Worm (Caenorhabditis elegans) whole organism, early embryonic: ENCODE results near the gene T25E12.14.

Experiments used
- B0310.2 ChIP-seq: sonication (generic microtip); optimal IDR thresholded peaks from 2 replicates; lab custom pipeline; 2016; ENCODE audit warnings: mild to moderate bottlenecking, missing genetic modification characterization, missing compliant biosample characterization
- F13C5.2 ChIP-seq: sonication (generic microtip); optimal IDR thresholded peaks from 2 replicates; lab custom pipeline; 2017; ENCODE audit warnings: mild to moderate bottlenecking, missing genetic modification characterization, inconsistent platforms, missing compliant biosample characterization
- aly-1 ChIP-seq: sonication (generic microtip); optimal IDR thresholded peaks from 2 replicates; lab custom pipeline; 2016; ENCODE audit warnings: missing genetic modification characterization, missing compliant biosample characterization
- ama-1 ChIP-seq: fragments of 150-350 bp; optimal IDR thresholded peaks from 2 replicates; lab custom pipeline; 2014
- ceh-13 ChIP-seq: fragments of 200-800 bp; sonication (Bioruptor generic); optimal IDR thresholded peaks from 2 replicates; lab custom pipeline; 2018; ENCODE audit warnings: mild to moderate bottlenecking, missing genetic modification characterization, missing compliant biosample characterization
- ceh-36 ChIP-seq: sonication (generic microtip); optimal IDR thresholded peaks from 2 replicates; lab custom pipeline; 2016; ENCODE audit warnings: missing genetic modification characterization, inconsistent platforms, missing compliant biosample characterization
- ets-7 ChIP-seq: sonication (generic microtip); optimal IDR thresholded peaks from 2 replicates; lab custom pipeline; 2016; ENCODE audit warnings: missing genotype, missing genetic modification characterization, missing compliant biosample characterization
- flt-1 ChIP-seq: fragments of 200-800 bp; sonication (Bioruptor generic); IDR thresholded peaks from 2 replicates; pipeline ENCODE4 v1.3.6; 2022; ENCODE audit warnings: missing genetic modification characterization, missing compliant biosample characterization
- hmbx-1 ChIP-seq: sonication (generic microtip); optimal IDR thresholded peaks from 2 replicates; lab custom pipeline; 2016; ENCODE audit warnings: mild to moderate bottlenecking, missing genetic modification characterization, missing compliant biosample characterization
- hmg-4 ChIP-seq: fragments of 200-800 bp; sonication (Bioruptor generic); optimal IDR thresholded peaks from 2 replicates; lab custom pipeline; 2018; ENCODE audit warnings: mild to moderate bottlenecking, missing genetic modification characterization, missing compliant biosample characterization
- hnd-1 ChIP-seq: sonication (generic microtip); optimal IDR thresholded peaks from 2 replicates; lab custom pipeline; 2016; ENCODE audit warnings: missing genetic modification characterization, missing compliant biosample characterization
- pes-1 ChIP-seq: fragments of 200-800 bp; sonication (Bioruptor generic); IDR thresholded peaks from 2 replicates; pipeline ENCODE4 v1.3.6; 2022; ENCODE audit warnings: missing genetic modification reagents, missing genetic modification characterization, missing compliant biosample characterization
- scrt-1 ChIP-seq: fragments of 200-800 bp; sonication (Bioruptor generic); IDR thresholded peaks from 2 replicates; pipeline ENCODE4 v1.3.6; 2022; ENCODE audit warnings: missing genetic modification characterization, missing compliant biosample characterization
- sea-1 ChIP-seq: fragments of 200-800 bp; sonication (Bioruptor generic); conservative IDR thresholded peaks from 2 replicates; pipeline ENCODE4 v1.3.6; 2022; ENCODE audit warnings: missing genetic modification characterization, missing compliant biosample characterization
- tbx-11 ChIP-seq: fragments of 200-800 bp; sonication (Bioruptor generic); IDR thresholded peaks from 2 replicates; pipeline ENCODE4 v1.3.6; 2022; ENCODE audit warnings: missing genetic modification characterization, missing compliant biosample characterization
- tbx-37 ChIP-seq: fragments of 200-800 bp; sonication (Bioruptor generic); conservative IDR thresholded peaks from 2 replicates; pipeline ENCODE4 v1.3.6; 2022; ENCODE audit warnings: missing genetic modification reagents, missing genetic modification characterization, missing compliant biosample characterization
- tra-4 ChIP-seq: sonication (generic microtip); optimal IDR thresholded peaks from 2 replicates; lab custom pipeline; 2017; ENCODE audit warnings: missing genetic modification characterization, missing compliant biosample characterization

Gene T25E12.14

DNA sequence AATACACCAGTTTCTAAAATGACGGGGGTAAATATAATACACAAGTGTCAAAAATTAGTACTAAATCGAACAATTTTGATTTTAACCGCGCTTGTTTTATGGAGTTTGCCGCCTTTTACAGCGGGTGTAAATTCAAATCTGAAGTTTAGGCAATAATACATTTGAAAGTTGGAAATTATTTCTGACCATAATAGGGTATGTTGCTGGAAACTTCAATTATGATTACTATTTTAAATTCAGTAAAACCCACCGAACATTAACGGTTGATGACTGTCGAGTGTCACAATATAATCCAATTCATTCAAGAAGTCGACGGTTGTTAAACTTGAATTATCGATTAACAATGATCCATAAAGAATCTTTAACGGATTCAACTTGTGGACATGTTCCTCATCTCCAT, 13.2 kb upstream of the T25E12.14 start:
- TF ChIP-seq aly-1 (no peak), flt-1 (no peak), tbx-11 (no peak), B0310.2 (tag; lab: Kevin White, UChicago) (no peak), ceh-13 (GFP tag; lab: Kevin White, UChicago) (no peak), hmg-4 (GFP tag; lab: Kevin White, UChicago) (no peak), pes-1 (GFP tag; lab: Robert Waterston, UW) (no peak), tra-4 (tag; lab: Kevin White, UChicago) (no peak), F13C5.2 (tag; lab: Kevin White, UChicago) (no peak), sea-1 (no peak)

DNA sequence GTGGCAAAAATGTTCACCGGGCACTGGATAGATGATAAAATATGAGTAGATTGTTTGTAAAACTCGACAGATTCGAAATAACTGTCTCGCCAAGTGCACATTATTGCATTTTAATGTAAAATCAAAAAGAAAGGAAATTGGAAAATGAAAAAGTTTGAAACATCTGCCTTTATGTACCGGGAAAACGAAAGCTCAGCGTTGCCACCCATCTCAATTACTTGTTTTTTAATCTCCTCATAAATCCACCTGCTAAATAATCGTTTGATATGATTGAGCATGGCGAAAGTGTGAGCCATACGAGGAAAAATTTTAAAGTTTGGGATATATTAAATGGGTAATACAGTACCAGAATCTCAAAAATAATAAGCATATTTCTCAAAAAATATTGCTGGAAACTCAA, 10.4 kb upstream of the T25E12.14 start, which contains the start of gene srh-137:
srh-137 (minus strand) TSS at position 101 of the 400 bp plus-strand sequence.
- TF ChIP-seq ceh-36 (tag; lab: Kevin White, UChicago) (no peak), sea-1 (no peak), ceh-13 (GFP tag; lab: Kevin White, UChicago) (no peak), B0310.2 (tag; lab: Kevin White, UChicago) (no peak), tbx-11 (no peak), hmbx-1 (no peak), F13C5.2 (tag; lab: Kevin White, UChicago) (no peak), pes-1 (GFP tag; lab: Robert Waterston, UW) (no peak), flt-1 (no peak), ets-7 (no peak)

DNA sequence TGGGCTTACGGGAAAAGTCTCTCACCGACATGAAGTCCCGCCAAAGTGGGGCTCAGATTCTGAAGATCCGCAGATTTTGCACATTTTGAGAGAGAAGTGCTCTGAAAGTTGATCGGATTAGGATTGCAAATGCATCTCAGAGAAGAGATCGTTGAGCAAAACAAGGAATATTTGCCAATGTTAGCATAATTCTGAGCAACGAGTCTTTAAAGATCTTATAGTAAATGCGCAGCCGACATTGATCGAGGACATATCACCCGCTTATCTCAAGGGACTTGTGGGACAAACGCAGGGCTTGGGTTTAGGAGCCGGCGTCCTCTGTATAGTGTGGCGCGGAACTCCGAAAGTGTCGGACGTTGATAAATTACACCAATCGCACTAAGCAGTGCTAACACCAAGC, 3.3 kb upstream of the T25E12.14 start, which contains the start of gene nhr-112:
nhr-112 (minus strand) TSS at position 101 of the 400 bp plus-strand sequence.
- TF ChIP-seq F13C5.2 (tag; lab: Kevin White, UChicago) (no peak), B0310.2 (tag; lab: Kevin White, UChicago) (no peak), ets-7 (no peak), ceh-13 (GFP tag; lab: Kevin White, UChicago) (no peak), tra-4 (tag; lab: Kevin White, UChicago) (no peak), scrt-1 (no peak), hnd-1 (tag; lab: Kevin White, UChicago) (no peak)

DNA sequence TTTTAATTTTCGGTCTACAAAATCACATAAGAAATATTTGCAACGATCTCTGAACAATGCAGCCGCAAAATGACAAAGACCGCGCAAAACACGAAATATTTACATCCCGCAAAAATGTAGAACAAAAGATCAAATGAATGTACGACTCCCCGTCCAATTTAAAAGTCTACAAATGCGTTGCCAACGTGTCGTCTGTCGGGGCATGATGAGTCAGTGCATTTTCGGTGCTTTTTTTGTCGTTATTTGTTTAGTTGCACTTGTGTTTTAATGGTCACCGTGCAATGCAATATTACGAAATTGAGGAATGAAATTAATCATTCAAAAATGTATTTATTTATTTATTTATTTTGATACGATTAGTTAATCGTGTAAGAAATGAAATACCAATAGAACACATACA, 2.4 kb upstream of the T25E12.14 start:
- TF ChIP-seq B0310.2 (tag; lab: Kevin White, UChicago) (no peak), aly-1 (no peak), ceh-36 (tag; lab: Kevin White, UChicago) (no peak), hnd-1 (tag; lab: Kevin White, UChicago) (no peak), pes-1 (GFP tag; lab: Robert Waterston, UW) (no peak), flt-1 (no peak), sea-1 (no peak), tbx-37 (GFP tag; lab: Robert Waterston, UW) (no peak), hmbx-1 (no peak)

DNA sequence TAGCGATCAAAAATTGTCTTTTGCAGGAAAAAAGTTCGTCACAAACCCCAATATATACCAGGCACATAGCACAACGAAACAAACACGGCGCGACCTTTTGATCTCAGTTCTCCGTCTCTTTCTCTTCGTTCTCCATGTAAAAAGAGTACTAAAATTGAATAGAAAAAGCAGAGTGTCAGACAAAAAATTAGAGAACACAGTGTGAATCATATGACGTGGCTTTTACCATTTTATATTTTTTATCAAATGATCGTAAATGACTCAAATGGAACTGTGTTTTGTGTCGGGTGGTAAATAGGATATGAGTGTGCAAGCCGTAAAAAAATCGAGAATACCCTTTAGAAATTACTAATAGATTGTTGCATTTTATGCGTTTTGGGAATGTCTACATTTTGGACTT, 1.1 kb upstream of the T25E12.14 start:
- TF ChIP-seq F13C5.2 (tag; lab: Kevin White, UChicago) (no peak), hmg-4 (GFP tag; lab: Kevin White, UChicago) (no peak), scrt-1 (no peak), pes-1 (GFP tag; lab: Robert Waterston, UW) (no peak)

DNA sequence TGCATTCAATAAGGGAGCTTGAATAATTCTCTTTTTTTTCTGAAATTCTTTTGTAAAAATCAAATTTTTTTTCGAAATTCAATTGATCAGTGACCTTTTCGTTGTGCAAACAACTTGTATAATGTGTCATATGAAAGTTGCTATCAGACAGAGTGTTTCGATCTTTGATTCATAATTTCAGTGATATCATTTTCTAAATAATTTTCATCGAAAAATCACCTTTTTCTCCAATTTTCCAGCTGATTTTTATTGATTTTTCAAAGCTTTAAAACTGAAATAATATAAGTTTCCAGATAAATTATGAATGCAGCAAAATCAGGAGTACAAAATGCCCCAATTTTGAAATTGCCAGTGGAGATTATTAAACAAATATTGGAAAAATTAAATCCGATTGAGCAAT, 1.4 kb downstream of the T25E12.14 start, which contains the start of gene fbxa-127:
fbxa-127 (plus strand) TSS at position 301 of the 400 bp plus-strand sequence.
- no peak for TF ChIP-seq tbx-37 (GFP tag; lab: Robert Waterston, UW)
- TF ChIP-seq scrt-1 = no peak
- no peak for TF ChIP-seq tbx-11
- no peak for TF ChIP-seq hmg-4 (GFP tag; lab: Kevin White, UChicago)

DNA sequence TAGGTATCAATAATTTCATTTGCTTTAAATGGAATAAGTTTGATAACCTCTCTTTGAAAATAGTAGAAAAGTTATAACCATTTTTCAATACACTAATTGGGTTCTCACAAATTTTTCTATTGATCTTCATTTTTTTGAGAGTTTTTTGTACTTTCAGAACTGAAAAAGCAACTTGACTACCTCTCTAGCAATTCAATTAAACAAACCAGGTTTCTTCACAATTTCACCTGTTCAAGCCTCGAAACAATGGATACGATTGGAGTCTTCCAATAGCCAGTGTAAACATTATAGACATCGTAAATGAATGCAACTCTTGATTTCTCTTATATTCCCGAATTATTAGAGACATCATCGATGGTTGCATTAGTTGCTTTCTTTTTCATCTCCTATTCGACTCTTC, 2.9 kb downstream of the T25E12.14 start, which contains the start of gene srz-99:
srz-99 (plus strand) TSS at position 301 of the 400 bp plus-strand sequence.
- TF ChIP-seq ama-1 (lab: Kevin White, UChicago) (no peak), sea-1 (no peak), F13C5.2 (tag; lab: Kevin White, UChicago) (no peak), pes-1 (GFP tag; lab: Robert Waterston, UW) (no peak), ets-7 (no peak), ceh-13 (GFP tag; lab: Kevin White, UChicago) (no peak), tra-4 (tag; lab: Kevin White, UChicago) (no peak), tbx-11 (no peak), aly-1 (no peak)

DNA sequence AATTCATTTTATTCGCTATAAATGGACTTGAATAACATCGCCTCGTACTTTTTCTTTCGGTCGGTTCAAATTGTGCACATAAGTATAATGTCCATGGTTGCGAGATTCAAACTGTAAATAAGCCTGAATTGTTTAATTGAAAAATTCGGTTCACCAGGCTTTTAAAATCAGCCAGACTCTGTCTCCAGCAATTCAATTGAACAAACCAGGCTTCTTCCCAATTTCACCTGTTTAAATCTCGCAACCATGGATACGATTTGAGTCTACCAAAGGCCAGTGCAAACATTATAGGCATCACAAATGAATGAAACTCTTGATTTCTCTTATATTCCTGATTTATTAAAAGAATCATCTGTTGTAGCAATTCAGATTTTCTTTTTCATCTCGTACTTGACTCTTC, 4.6 kb downstream of the T25E12.14 start, which contains the start of gene srz-100:
srz-100 (plus strand) TSS at position 301 of the 400 bp plus-strand sequence.
- TF ChIP-seq aly-1 (no peak), tbx-37 (GFP tag; lab: Robert Waterston, UW) (no peak), tra-4 (tag; lab: Kevin White, UChicago) (no peak), hnd-1 (tag; lab: Kevin White, UChicago) (no peak), scrt-1 (no peak), ceh-13 (GFP tag; lab: Kevin White, UChicago) (no peak), F13C5.2 (tag; lab: Kevin White, UChicago) (no peak), sea-1 (no peak), ets-7 (no peak), flt-1 (no peak), B0310.2 (tag; lab: Kevin White, UChicago) (no peak), tbx-11 (no peak)

DNA sequence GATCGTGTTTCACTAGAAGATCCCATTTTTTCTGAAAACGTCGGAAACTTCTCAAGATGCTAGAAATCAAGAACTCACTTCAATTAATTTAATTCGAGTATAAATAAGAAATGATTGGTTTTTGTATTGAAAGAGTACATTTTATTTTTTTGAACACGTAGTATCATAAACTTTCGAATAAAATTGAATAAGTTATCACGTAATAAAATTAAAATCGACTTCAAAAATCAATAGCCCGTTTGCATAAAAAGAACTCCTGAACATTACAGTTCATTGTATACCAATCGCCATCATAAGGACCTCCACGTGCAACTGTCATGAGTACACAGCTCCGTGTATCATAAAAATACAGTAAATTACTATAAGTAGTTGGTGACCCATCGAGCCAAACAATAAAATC, 6.7 kb downstream of the T25E12.14 start, which contains the start of gene T25E12.16:
T25E12.16 (minus strand) TSS at position 101 of the 400 bp plus-strand sequence.
- no peak for TF ChIP-seq hmg-4 (GFP tag; lab: Kevin White, UChicago)
- TF ChIP-seq scrt-1 = no peak
- TF ChIP-seq flt-1 = no peak
- no peak for TF ChIP-seq hmbx-1
- no peak for TF ChIP-seq ceh-13 (GFP tag; lab: Kevin White, UChicago)
- no peak for TF ChIP-seq tbx-37 (GFP tag; lab: Robert Waterston, UW)
- no peak for TF ChIP-seq ceh-36 (tag; lab: Kevin White, UChicago)
- TF ChIP-seq pes-1 (GFP tag; lab: Robert Waterston, UW) = no peak
- TF ChIP-seq sea-1 = no peak
- no peak for TF ChIP-seq tra-4 (tag; lab: Kevin White, UChicago)
- no peak for TF ChIP-seq hnd-1 (tag; lab: Kevin White, UChicago)
- no peak for TF ChIP-seq tbx-11
- no peak for TF ChIP-seq B0310.2 (tag; lab: Kevin White, UChicago)
- TF ChIP-seq aly-1 = no peak
- no peak for TF ChIP-seq F13C5.2 (tag; lab: Kevin White, UChicago)
